Worm (Caenorhabditis elegans): ENCODE measurements around the gene F07G11.2.
"Not testable (repeated sequence)": the region's sequence is repeated elsewhere in the genome, so short reads cannot be mapped to it uniquely, and the experiment has no call there.

F07G11.2 gene

DNA sequence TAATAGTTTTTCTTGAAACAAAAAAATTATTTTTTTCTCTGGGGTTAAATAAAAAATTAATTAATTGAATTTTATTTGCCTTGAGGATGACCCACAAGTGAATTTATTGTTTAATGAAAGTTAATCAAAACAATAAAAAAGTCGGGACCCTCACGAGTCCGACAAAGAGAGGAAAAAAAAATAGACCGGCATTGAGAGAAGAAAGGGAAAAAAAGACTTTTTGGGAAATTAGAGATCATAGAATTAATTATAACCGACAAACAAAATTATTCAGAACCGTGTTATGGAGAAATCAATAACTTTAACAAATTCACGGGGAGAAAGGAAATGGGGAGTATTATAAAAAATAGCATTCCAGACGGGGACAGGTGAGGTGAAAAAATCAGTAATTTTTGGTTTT, 32.6 kb downstream of the F07G11.2 start, which contains the start of gene F10G2.7:
F10G2.7 (minus strand) TSS at position 101 of the 400 bp plus-strand sequence.
- TF ChIP-seq odd-2, ahr-1, pha-4 (tag; optimal IDR thresholded peaks at IDR 0.05): not testable (repeated sequence)

DNA sequence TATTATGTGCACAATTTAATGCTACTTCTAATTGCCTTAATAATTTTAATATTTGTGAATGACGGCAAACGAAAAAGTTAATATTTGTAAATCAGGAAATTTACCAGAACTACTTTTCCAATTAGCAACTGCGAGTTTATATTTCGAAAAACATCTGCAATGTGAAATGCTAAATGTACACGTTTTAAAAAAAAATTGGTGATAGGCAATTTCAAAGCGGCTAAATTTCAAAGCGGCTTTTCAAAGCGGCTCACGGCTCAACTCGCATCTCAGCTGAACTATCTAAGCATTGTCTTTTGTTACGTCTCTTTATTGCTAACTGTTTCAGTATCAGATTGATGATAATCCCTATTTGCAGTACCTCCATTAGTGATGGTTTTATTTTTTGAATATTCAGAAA, 35.2 kb downstream of the F07G11.2 start, which contains the start of gene srh-187:
srh-187 (minus strand) TSS at position 101 of the 400 bp plus-strand sequence.
- no peak for TF ChIP-seq F13H6.1 (tag; optimal IDR thresholded peaks at IDR 0.05)
- no peak for TF ChIP-seq ceh-31 (tag; optimal IDR thresholded peaks at IDR 0.05)
- TF ChIP-seq K02D7.2 (tag; optimal IDR thresholded peaks at IDR 0.05): no peak
- TF ChIP-seq ztf-16 (tag; optimal IDR thresholded peaks at IDR 0.05): no peak
- TF ChIP-seq gmeb-2 (tag; optimal IDR thresholded peaks at IDR 0.05): no peak

DNA sequence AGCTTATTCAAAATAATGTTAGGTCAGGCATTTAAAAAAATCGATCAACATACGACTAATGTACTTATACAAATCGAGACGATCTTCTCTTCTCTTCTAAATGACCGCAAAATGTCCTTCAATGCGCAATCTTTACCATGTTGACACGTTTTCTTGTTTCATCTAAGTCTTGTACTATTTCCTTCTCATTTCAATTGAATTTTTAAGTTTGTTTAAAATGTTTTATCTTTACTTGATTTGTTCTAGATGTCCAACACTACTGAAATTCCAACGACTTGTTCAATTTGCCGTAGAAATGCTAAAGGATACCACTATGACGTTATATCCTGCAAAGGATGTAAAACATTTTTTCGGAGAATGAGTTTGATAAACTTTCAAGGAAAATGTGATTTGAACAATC, 37.3 kb downstream of the F07G11.2 start, which contains the start of the genes nhr-263 and nhr-148:
nhr-263 (minus strand) TSS at position 101 of the 400 bp plus-strand sequence.
nhr-148 (plus strand) TSS at position 215 of the 400 bp plus-strand sequence.
- TF ChIP-seq lin-11 (tag; optimal IDR thresholded peaks at IDR 0.05) (no peak), che-1 (tag; optimal IDR thresholded peaks at IDR 0.05) (no peak), ceh-6 (GFP tag; optimal IDR thresholded peaks at IDR 0.05) (no peak)

DNA sequence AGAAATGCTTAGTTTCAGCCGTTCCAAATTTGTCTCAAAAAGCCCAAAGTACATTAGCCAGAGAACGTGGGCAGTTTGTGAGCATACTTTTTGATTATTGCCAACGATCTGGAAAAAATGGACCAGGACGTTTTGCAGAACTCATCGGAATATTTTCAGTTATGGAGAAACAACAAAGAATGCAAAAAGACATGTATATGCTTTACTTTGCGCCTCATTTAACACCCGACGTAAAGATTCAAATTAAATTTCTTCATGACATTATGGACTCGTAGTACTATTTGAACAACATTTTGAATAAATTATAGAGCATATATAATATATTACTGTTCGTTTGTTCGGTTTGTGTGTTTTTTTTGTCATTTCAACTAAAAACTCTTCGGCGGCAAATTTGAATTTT, 38.9 kb downstream of the F07G11.2 start, which contains the start of gene srh-244:
srh-244 (plus strand) TSS at position 301 of the 400 bp plus-strand sequence.
- TF ChIP-seq rnt-1 (tag; optimal IDR thresholded peaks at IDR 0.05): no peak
- TF ChIP-seq hlh-13 (GFP tag; optimal IDR thresholded peaks at IDR 0.05): no peak
- TF ChIP-seq pag-3 (tag; optimal IDR thresholded peaks at IDR 0.05; ENCODE audit: borderline replicate concordance): no peak
- no peak for TF ChIP-seq odd-2 (tag; optimal IDR thresholded peaks at IDR 0.05)
- no peak for TF ChIP-seq lin-11 (tag; optimal IDR thresholded peaks at IDR 0.05)
- no peak for TF ChIP-seq pha-4 (tag; optimal IDR thresholded peaks at IDR 0.05)
- TF ChIP-seq unc-86 (tag; optimal IDR thresholded peaks at IDR 0.05): no peak
- no peak for TF ChIP-seq K09A11.1 (tag; optimal IDR thresholded peaks at IDR 0.05; ENCODE audit: insufficient read depth)
- no peak for TF ChIP-seq ttx-3 (tag; optimal IDR thresholded peaks at IDR 0.05)
- TF ChIP-seq ceh-19 (GFP tag; optimal IDR thresholded peaks at IDR 0.05): no peak
- no peak for TF ChIP-seq ceh-48 (tag; optimal IDR thresholded peaks at IDR 0.05)
- no peak for TF ChIP-seq hlh-6 (tag; optimal IDR thresholded peaks at IDR 0.05)
- TF ChIP-seq tbx-7 (tag; optimal IDR thresholded peaks at IDR 0.05): no peak
- TF ChIP-seq eyg-1 (tag; optimal IDR thresholded peaks at IDR 0.05): no peak
- no peak for TF ChIP-seq pqm-1 (tag; optimal IDR thresholded peaks at IDR 0.05)
- no peak for TF ChIP-seq unc-3 (GFP tag; conservative IDR thresholded peaks at IDR 0.05)
- no peak for TF ChIP-seq unc-3 (tag; optimal IDR thresholded peaks at IDR 0.05)
- no peak for TF ChIP-seq sox-2 (GFP tag; IDR thresholded peaks at IDR 0.05)

DNA sequence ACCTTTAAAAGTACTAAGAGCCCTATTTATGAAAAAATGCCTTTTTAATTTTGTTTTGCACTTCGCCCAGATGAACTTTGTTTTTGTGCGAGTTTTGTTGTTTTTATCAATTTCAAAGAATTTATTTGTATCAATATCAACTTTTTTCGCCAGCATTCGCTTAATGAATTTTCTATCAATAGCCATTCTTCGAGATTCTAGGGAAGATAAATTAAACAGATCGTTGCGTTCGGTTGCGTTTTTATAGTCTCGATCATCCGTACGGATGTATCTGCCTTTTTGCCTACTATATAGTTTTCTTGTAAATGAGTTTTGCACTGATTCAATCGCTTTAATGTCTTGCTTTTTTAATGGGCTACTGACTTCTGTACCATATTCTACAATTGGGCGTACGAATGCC, 40.9 kb downstream of the F07G11.2 start, which contains the start of gene nhr-147:
nhr-147 (plus strand) TSS at position 301 of the 400 bp plus-strand sequence.
- TF ChIP-seq ceh-19, ceh-6, fkh-10 (GFP tag; optimal IDR thresholded peaks at IDR 0.05): not testable (repeated sequence)

DNA sequence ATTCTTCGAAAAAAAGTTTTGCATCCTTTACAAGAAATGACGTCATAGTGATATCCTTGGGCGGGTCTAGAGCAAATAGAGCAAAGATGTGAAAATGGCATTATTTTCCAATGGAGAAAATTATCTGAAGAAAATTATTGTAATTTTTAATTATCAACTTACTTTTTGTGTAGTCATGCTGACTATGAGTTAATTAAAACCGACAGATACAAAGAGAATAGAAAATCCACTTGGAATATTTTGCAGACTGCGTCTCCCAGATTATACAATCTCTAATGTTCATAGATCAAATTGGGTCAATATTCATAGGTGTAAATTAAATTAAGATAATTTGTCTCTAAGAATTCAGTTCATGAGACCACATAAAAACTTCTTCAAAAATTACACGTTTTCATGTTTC, 44.9 kb downstream of the F07G11.2 start, which contains the start of gene nhr-149:
nhr-149 (minus strand) TSS at position 101 of the 400 bp plus-strand sequence.
- TF ChIP-seq K09A11.1 (tag; optimal IDR thresholded peaks at IDR 0.05; ENCODE audit: insufficient read depth) (no peak), C08G9.2 (tag; optimal IDR thresholded peaks at IDR 0.05) (no peak), gmeb-2 (tag; optimal IDR thresholded peaks at IDR 0.05) (no peak), nhr-11 (tag; optimal IDR thresholded peaks at IDR 0.05) (no peak), Y22D7AL.16 (tag; optimal IDR thresholded peaks at IDR 0.05) (no peak), fax-1 (tag; optimal IDR thresholded peaks at IDR 0.05) (no peak), ceh-6 (GFP tag; optimal IDR thresholded peaks at IDR 0.05) (no peak), ceh-19 (GFP tag; optimal IDR thresholded peaks at IDR 0.05) (no peak), ama-1 (optimal IDR thresholded peaks at IDR 0.05) (no peak), lin-11 (tag; optimal IDR thresholded peaks at IDR 0.05) (no peak), tbx-2 (tag; optimal IDR thresholded peaks at IDR 0.05) (no peak), hlh-15 (tag; optimal IDR thresholded peaks at IDR 0.05) (no peak), hlh-30 (tag; optimal IDR thresholded peaks at IDR 0.05; ENCODE audit: insufficient read depth) (no peak)
